Worm (Caenorhabditis elegans): ENCODE results near the gene T04C12.8.

Gene T04C12.8

ce11 chrV:11080345-11081102 is 11.4 kb upstream of the T04C12.8 start, which contains the start of gene act-1 (continued):
- TF ChIP-seq F16B12.6 (tag; optimal IDR thresholded peaks at IDR 0.05) (no peak), ets-5 (GFP tag; IDR thresholded peaks at IDR 0.05) (no peak), lin-35 (GFP tag; optimal IDR thresholded peaks at IDR 0.05) (peak in 1 of 2 experiments; percentile 3), sox-4 (tag; optimal IDR thresholded peaks at IDR 0.05) (no peak), Y116A8C.19 (tag; optimal IDR thresholded peaks at IDR 0.05; ENCODE audit: borderline replicate concordance) (no peak), nhr-11 (tag; optimal IDR thresholded peaks at IDR 0.05) (peak; percentile 61), tbx-2 (tag; optimal IDR thresholded peaks at IDR 0.05) (peak; percentile 21), hlh-17 (GFP tag; optimal IDR thresholded peaks at IDR 0.05; ENCODE audit: borderline replicate concordance) (no peak), lsy-2 (tag; optimal IDR thresholded peaks at IDR 0.05) (peak; percentile 11 to 51), nhr-84 (tag; optimal IDR thresholded peaks at IDR 0.05) (no peak), nhr-71 (tag; optimal IDR thresholded peaks at IDR 0.05) (peak; percentile 85), zip-4 (GFP tag; optimal IDR thresholded peaks at IDR 0.05) (peak; percentile 14), lin-15B (tag; optimal IDR thresholded peaks at IDR 0.05) (no peak), unc-62 (GFP tag; optimal IDR thresholded peaks at IDR 0.05) (no peak), pqm-1 (tag; optimal IDR thresholded peaks at IDR 0.05) (peak; percentile 65), C34B4.2 (tag; optimal IDR thresholded peaks at IDR 0.05) (no peak), fkh-10 (GFP tag; optimal IDR thresholded peaks at IDR 0.05) (no peak), egl-13 (tag; optimal IDR thresholded peaks at IDR 0.05) (no peak), rnt-1 (tag; optimal IDR thresholded peaks at IDR 0.05) (peak; percentile 77), nhr-237 (tag; optimal IDR thresholded peaks at IDR 0.05) (no peak)

- TF ChIP-seq jun-1 (tag; optimal IDR thresholded peaks at IDR 0.05), result peak; percentile 66
- no peak for TF ChIP-seq lin-35 (GFP tag; optimal IDR thresholded peaks at IDR 0.05)
- TF ChIP-seq mab-9 (GFP tag; IDR thresholded peaks at IDR 0.05), result no peak
- no peak for TF ChIP-seq elt-3 (tag; optimal IDR thresholded peaks at IDR 0.05)
Observed at ce11 chrV:11078874-11079273, 9.7 kb upstream of the T04C12.8 start.

- TF ChIP-seq F16B12.6 (tag; optimal IDR thresholded peaks at IDR 0.05) (peak; percentile 13), jun-1 (tag; optimal IDR thresholded peaks at IDR 0.05) (peak; percentile 85), nhr-237 (tag; optimal IDR thresholded peaks at IDR 0.05) (peak; percentile 33), fkh-8 (tag; optimal IDR thresholded peaks at IDR 0.05) (peak; percentile 87), pag-3 (tag; optimal IDR thresholded peaks at IDR 0.05; ENCODE audit: borderline replicate concordance, insufficient read depth) (no peak), mdl-1 (tag; optimal IDR thresholded peaks at IDR 0.05) (peak in 1 of 2 experiments; percentile 64), nhr-28 (tag; optimal IDR thresholded peaks at IDR 0.05) (no peak), elt-2 (tag; optimal IDR thresholded peaks at IDR 0.05) (peak; percentile 75), nhr-71 (tag; optimal IDR thresholded peaks at IDR 0.05) (peak; percentile 85), Y116A8C.19 (tag; optimal IDR thresholded peaks at IDR 0.05; ENCODE audit: borderline replicate concordance) (no peak), efl-1 (optimal IDR thresholded peaks at IDR 0.05) (peak; percentile 84 to 87), efl-1 (GFP tag; optimal IDR thresholded peaks at IDR 0.05 in 1 of 2) (peak; percentile 85 to 98), nhr-12 (tag; optimal IDR thresholded peaks at IDR 0.05) (no peak), fos-1 (tag; optimal IDR thresholded peaks at IDR 0.05) (peak; percentile 90), lsy-2 (tag; optimal IDR thresholded peaks at IDR 0.05) (peak; percentile 61 to 74), nhr-20 (tag; optimal IDR thresholded peaks at IDR 0.05) (peak; percentile 86), unc-30 (tag; optimal IDR thresholded peaks at IDR 0.05) (no peak), nhr-84 (tag; optimal IDR thresholded peaks at IDR 0.05) (no peak), snpc-4 (tag; optimal IDR thresholded peaks at IDR 0.05) (no peak), snu-23 (GFP tag; optimal IDR thresholded peaks at IDR 0.05) (peak; percentile 92), rnt-1 (tag; optimal IDR thresholded peaks at IDR 0.05) (peak; percentile 18), C04F5.9 (tag; optimal IDR thresholded peaks at IDR 0.05) (no peak), elt-3 (tag; optimal IDR thresholded peaks at IDR 0.05) (peak in 4 of 6 experiments; percentile 53 to 94 (median 74)), fkh-4 (tag; optimal IDR thresholded peaks at IDR 0.05; ENCODE audit: borderline replicate concordance) (no peak), nhr-90 (tag; optimal IDR thresholded peaks at IDR 0.05; ENCODE audit: poor library complexity) (peak; percentile 62), lin-14 (GFP tag; optimal IDR thresholded peaks at IDR 0.05) (peak; percentile 94), ces-1 (GFP tag; optimal IDR thresholded peaks at IDR 0.05) (no peak), sup-37 (GFP tag; optimal IDR thresholded peaks at IDR 0.05) (no peak), isw-1 (GFP tag; IDR thresholded peaks at IDR 0.05) (peak; percentile 51), egl-13 (tag; optimal IDR thresholded peaks at IDR 0.05) (no peak), pax-3 (tag; optimal IDR thresholded peaks at IDR 0.05) (peak; percentile 7), C16A3.4 (tag; optimal IDR thresholded peaks at IDR 0.05) (peak; percentile 66), fkh-10 (GFP tag; optimal IDR thresholded peaks at IDR 0.05) (peak; percentile 47)
Observed at ce11 chrV:11078104-11078724, 9.1 kb upstream of the T04C12.8 start, which contains the start of gene act-2. act-2 (minus strand) TSS chrV:11078154.

Data from whole organism, L1 larva.